Fruit fly (Drosophila melanogaster) S2 (cell line): Measurements from ENCODE around the gene CG15044.

ENCODE experiments used
- CG8478 ChIP-seq: fragments of >200 bp; optimal IDR thresholded peaks from 2 replicates; lab custom pipeline; 2018
- CTCF ChIP-seq, 2 experiments: fragments of >200 bp; optimal IDR thresholded peaks; 2 replicates each; lab custom pipeline; 2018

The CG15044 gene

dm6 chrX:18515205-18515921 is 23.6 kb upstream of the CG15044 start, which contains the start of the genes Bx and HisRS:
TSS of gene Bx (plus strand) at chrX:18515428.
TSS of gene HisRS (plus strand) at chrX:18515428.
- TF ChIP-seq CG8478 (no peak), CTCF (optimal IDR thresholded peaks at IDR 0.05; lab: Kevin White, UChicago) (peak; percentile 52 to 73)

dm6 chrX:18514767-18515166 is 23.0 kb upstream of the CG15044 start, which contains the start of gene CG6470:
TSS of gene CG6470 (minus strand) at chrX:18514867.
- TF ChIP-seq CTCF (optimal IDR thresholded peaks at IDR 0.05; lab: Kevin White, UChicago) (no peak), CG8478 (no peak)

- TF ChIP-seq CG8478 (no peak), CTCF (optimal IDR thresholded peaks at IDR 0.05; lab: Kevin White, UChicago) (no peak)
Measured at dm6 chrX:18512271-18512679, 20.5 kb upstream of the CG15044 start, which contains the start of gene Ggt-1. TSS of gene Ggt-1 (minus strand) at chrX:18512521.

dm6 chrX:18510884-18511283 is 19.1 kb upstream of the CG15044 start:
- no peak for TF ChIP-seq CG8478
- no peak for TF ChIP-seq CTCF (optimal IDR thresholded peaks at IDR 0.05; lab: Kevin White, UChicago)

dm6 chrX:18509430-18509829 is 17.6 kb upstream of the CG15044 start:
- TF ChIP-seq CG8478 (no peak), CTCF (optimal IDR thresholded peaks at IDR 0.05; lab: Kevin White, UChicago) (no peak)

dm6 chrX:18508565-18508964 is 16.8 kb upstream of the CG15044 start:
- TF ChIP-seq CTCF (optimal IDR thresholded peaks at IDR 0.05; lab: Kevin White, UChicago) = no peak
- no peak for TF ChIP-seq CG8478

dm6 chrX:18506639-18507528 is 15.1 kb upstream of the CG15044 start:
- no peak for TF ChIP-seq CG8478
- no peak for TF ChIP-seq CTCF (optimal IDR thresholded peaks at IDR 0.05; lab: Kevin White, UChicago)

dm6 chrX:18504948-18505597 is 13.3 kb upstream of the CG15044 start, which contains the start of gene Wnt5:
TSS of gene Wnt5 (minus strand) at chrX:18505405.
- TF ChIP-seq CTCF (optimal IDR thresholded peaks at IDR 0.05; lab: Kevin White, UChicago) (no peak), CG8478 (no peak)

- no peak for TF ChIP-seq CG8478
- TF ChIP-seq CTCF (optimal IDR thresholded peaks at IDR 0.05; lab: Kevin White, UChicago) = no peak
Measured at dm6 chrX:18499679-18500187, 7.9 kb upstream of the CG15044 start, which contains the start of the genes Pgant7 and Xrcc2. TSS of gene Pgant7 (minus strand) at chrX:18499986. TSS of gene Xrcc2 (plus strand) at chrX:18500127.

dm6 chrX:18494165-18494740 is 2.4 kb upstream of the CG15044 start, which contains the start of gene CG15043:
TSS of gene CG15043 (minus strand) at chrX:18494168.
- TF ChIP-seq CTCF (optimal IDR thresholded peaks at IDR 0.05; lab: Kevin White, UChicago) (no peak), CG8478 (no peak)

dm6 chrX:18489509-18489908 is 2.3 kb downstream of the CG15044 start, which contains the start of gene CG15046:
TSS of gene CG15046 (minus strand) at chrX:18489620.
- no peak for TF ChIP-seq CTCF (optimal IDR thresholded peaks at IDR 0.05; lab: Kevin White, UChicago)
- no peak for TF ChIP-seq CG8478

dm6 chrX:18486356-18487059 is 5.3 kb downstream of the CG15044 start, which contains the start of gene psh:
TSS of gene psh (minus strand) at chrX:18486921.
- TF ChIP-seq CTCF (optimal IDR thresholded peaks at IDR 0.05; lab: Kevin White, UChicago) = no peak
- TF ChIP-seq CG8478 = no peak

- no peak for TF ChIP-seq CTCF (optimal IDR thresholded peaks at IDR 0.05; lab: Kevin White, UChicago)
- no peak for TF ChIP-seq CG8478
Measured at dm6 chrX:18483261-18484218, 8.3 kb downstream of the CG15044 start, which contains the start of gene Hayan. TSS of gene Hayan (minus strand) at chrX:18483772.
